Fruit fly (Drosophila melanogaster) whole organism, wandering third instar larva: ENCODE data around the gene HLH3B.

Experiments used
- Abd-B ChIP-seq: fragments of >200 bp; optimal IDR thresholded peaks from 2 replicates; lab custom pipeline; 2017; ENCODE audit warnings: missing biosample characterization, missing genetic modification characterization
- CG32264 ChIP-seq: fragments of 200-800 bp; sonication (Bioruptor generic); optimal IDR thresholded peaks from 2 replicates; lab custom pipeline; 2016; ENCODE audit warnings: missing biosample characterization, missing genetic modification characterization
- CG9705 ChIP-seq: fragments of 200-800 bp; sonication (Bioruptor generic); optimal IDR thresholded peaks from 2 replicates; lab custom pipeline; 2018; ENCODE audit warnings: missing biosample characterization, mild to moderate bottlenecking, missing genetic modification characterization
- CrebA ChIP-seq: fragments of 200-800 bp; sonication (Bioruptor generic); optimal IDR thresholded peaks from 2 replicates; lab custom pipeline; 2016; ENCODE audit warnings: missing biosample characterization, mild to moderate bottlenecking, missing genetic modification characterization, borderline replicate concordance
- Dfd ChIP-seq: fragments of >200 bp; optimal IDR thresholded peaks from 2 replicates; lab custom pipeline; 2017; ENCODE audit warnings: missing biosample characterization, missing genetic modification characterization
- Dif ChIP-seq: fragments of 200-275, 200-300 bp; sonication (Bioruptor generic); optimal IDR thresholded peaks from 2 replicates; lab custom pipeline; 2018; ENCODE audit warnings: missing biosample characterization, missing genetic modification characterization; ENCODE audit not compliant: partially characterized antibody
- GATAd ChIP-seq: sonication (Bioruptor generic); optimal IDR thresholded peaks from 2 replicates; lab custom pipeline; 2016; ENCODE audit warnings: missing biosample characterization, missing genetic modification characterization
- HLH106 ChIP-seq: fragments of 200-800 bp; optimal IDR thresholded peaks from 3 replicates; lab custom pipeline; 2019; ENCODE audit warnings: missing biosample characterization, mild to moderate bottlenecking, missing genetic modification characterization, moderate library complexity
- Hnf4 ChIP-seq: fragments of 200-800 bp; sonication (Bioruptor generic); optimal IDR thresholded peaks from 2 replicates; lab custom pipeline; 2016; ENCODE audit warnings: missing biosample characterization, mild to moderate bottlenecking, missing genetic modification characterization
- Hr78 ChIP-seq: fragments of >200 bp; optimal IDR thresholded peaks from 2 replicates; lab custom pipeline; 2017; ENCODE audit warnings: missing biosample characterization, missing genetic modification characterization
- Hr83 ChIP-seq: fragments of 200-300 bp; sonication (Bioruptor generic); optimal IDR thresholded peaks from 2 replicates; lab custom pipeline; 2016; ENCODE audit warnings: missing biosample characterization, mild to moderate bottlenecking, missing genetic modification characterization, moderate library complexity; ENCODE audit not compliant: poor library complexity, severe bottlenecking
- Jra ChIP-seq: sonication (Bioruptor generic); optimal IDR thresholded peaks from 2 replicates; lab custom pipeline; 2016; ENCODE audit warnings: missing biosample characterization, missing genetic modification characterization
- Mio ChIP-seq: sonication (Bioruptor generic); optimal IDR thresholded peaks from 2 replicates; lab custom pipeline; 2016; ENCODE audit warnings: missing biosample characterization, missing genetic modification characterization
- Myc ChIP-seq: fragments of >200 bp; optimal IDR thresholded peaks from 2 replicates; lab custom pipeline; 2017
- N ChIP-seq: fragments of >200 bp; optimal IDR thresholded peaks from 2 replicates; lab custom pipeline; 2018; ENCODE audit warnings: missing biosample characterization, missing external identifiers, missing genetic modification characterization
- OdsH ChIP-seq: fragments of 200-800 bp; sonication (Bioruptor generic); optimal IDR thresholded peaks from 2 replicates; lab custom pipeline; 2016; ENCODE audit warnings: missing biosample characterization, mild to moderate bottlenecking, missing genetic modification characterization
- Rel ChIP-seq, 2 experiments: fragments of 200-800 bp; sonication (Bioruptor generic) in 1 of 2; optimal IDR thresholded peaks; 2 replicates in 1 of 2; 3 replicates in 1 of 2; lab custom pipeline; 2016 to 2019; ENCODE audit warnings: mild to moderate bottlenecking in 2 of 2, missing biosample characterization in 2 of 2, missing genetic modification characterization in 2 of 2, moderate library complexity in 1 of 2
- Sp1 ChIP-seq: fragments of 200-800 bp; sonication (Bioruptor generic); optimal IDR thresholded peaks from 3 replicates; lab custom pipeline; 2019; ENCODE audit warnings: missing biosample characterization, mild to moderate bottlenecking, missing genetic modification characterization, moderate library complexity
- Vsx2 ChIP-seq: fragments of 200-300, 225-300 bp; sonication (Bioruptor generic); optimal IDR thresholded peaks from 2 replicates; lab custom pipeline; 2018; ENCODE audit warnings: missing biosample characterization, missing genetic modification characterization; ENCODE audit not compliant: partially characterized antibody
- br ChIP-seq: fragments of 200-800 bp; sonication (Bioruptor generic); optimal IDR thresholded peaks from 2 replicates; lab custom pipeline; 2016; ENCODE audit warnings: missing biosample characterization, missing genetic modification characterization
- brk ChIP-seq: fragments of 200-800 bp; sonication (Bioruptor generic); optimal IDR thresholded peaks from 2 replicates; lab custom pipeline; 2016; ENCODE audit warnings: missing biosample characterization, mild to moderate bottlenecking, missing genetic modification characterization
- dl ChIP-seq, 2 experiments: fragments of 175-275, 200-275 bp in 1 of 2; fragments of 200-275 bp in 1 of 2; sonication (Bioruptor generic); optimal IDR thresholded peaks; lab custom pipeline; 2018; ENCODE audit warnings: mild to moderate bottlenecking in 2 of 2, missing biosample characterization in 2 of 2, missing genetic modification characterization in 2 of 2, moderate library complexity in 2 of 2; ENCODE audit not compliant: partially characterized antibody in 2 of 2, insufficient read depth in 1 of 2
- dmrt93B ChIP-seq: fragments of 200-800 bp; sonication (Bioruptor generic); optimal IDR thresholded peaks from 2 replicates; lab custom pipeline; 2018; ENCODE audit warnings: missing biosample characterization, mild to moderate bottlenecking, missing genetic modification characterization
- dsf ChIP-seq: sonication (Bioruptor generic); optimal IDR thresholded peaks from 2 replicates; lab custom pipeline; 2016; ENCODE audit warnings: missing biosample characterization, missing genetic modification characterization, borderline replicate concordance
- ey ChIP-seq: fragments of 200-800 bp; sonication (Bioruptor generic); optimal IDR thresholded peaks from 2 replicates; lab custom pipeline; 2016; ENCODE audit warnings: missing biosample characterization, missing genetic modification characterization
- foxo ChIP-seq, 2 experiments: fragments of 200-800 bp; sonication (Bioruptor generic); optimal IDR thresholded peaks; 2 replicates in 1 of 2; 3 replicates in 1 of 2; lab custom pipeline; 2016 to 2017; ENCODE audit warnings: missing biosample characterization in 2 of 2, missing genetic modification characterization in 2 of 2
- fru ChIP-seq: fragments of 200-800 bp; sonication (Bioruptor generic); optimal IDR thresholded peaks from 3 replicates; lab custom pipeline; 2016; ENCODE audit warnings: missing biosample characterization, mild to moderate bottlenecking, missing genetic modification characterization
- h ChIP-seq: fragments of 200-800 bp; sonication (Bioruptor generic); optimal IDR thresholded peaks from 3 replicates; lab custom pipeline; 2016; ENCODE audit warnings: missing biosample characterization, mild to moderate bottlenecking, missing genetic modification characterization
- jim ChIP-seq: fragments of 175-275, 200-325 bp; sonication (Bioruptor generic); optimal IDR thresholded peaks from 2 replicates; lab custom pipeline; 2016; ENCODE audit warnings: missing biosample characterization, mild to moderate bottlenecking, missing genetic modification characterization
- lola ChIP-seq: fragments of >200 bp; optimal IDR thresholded peaks from 2 replicates; lab custom pipeline; 2017; ENCODE audit warnings: missing biosample characterization, missing genetic modification characterization
- pan ChIP-seq: fragments of >200 bp; optimal IDR thresholded peaks from 2 replicates; lab custom pipeline; 2017
- psq ChIP-seq: fragments of 200-800 bp; sonication (Bioruptor generic); optimal IDR thresholded peaks from 3 replicates; lab custom pipeline; 2017; ENCODE audit warnings: missing biosample characterization, mild to moderate bottlenecking, missing genetic modification characterization, moderate library complexity
- rgr ChIP-seq: fragments of 200-800 bp; sonication (Bioruptor generic); optimal IDR thresholded peaks from 3 replicates; lab custom pipeline; 2016; ENCODE audit warnings: missing biosample characterization, mild to moderate bottlenecking, missing genetic modification characterization
- sage ChIP-seq: fragments of 200-800 bp; sonication (Bioruptor generic); optimal IDR thresholded peaks from 2 replicates; lab custom pipeline; 2016; ENCODE audit warnings: missing biosample characterization, mild to moderate bottlenecking, missing genetic modification characterization
- sv ChIP-seq: fragments of 200-800 bp; sonication (Bioruptor generic); optimal IDR thresholded peaks from 3 replicates; lab custom pipeline; 2016; ENCODE audit warnings: missing biosample characterization, missing genetic modification characterization
- tai ChIP-seq: sonication (Bioruptor generic); optimal IDR thresholded peaks from 2 replicates; lab custom pipeline; 2016; ENCODE audit warnings: missing biosample characterization, missing genetic modification characterization
- usp ChIP-seq: fragments of >200 bp; optimal IDR thresholded peaks from 2 replicates; lab custom pipeline; 2017; ENCODE audit warnings: missing biosample characterization, missing genetic modification characterization
- woc ChIP-seq: sonication (Bioruptor generic); optimal IDR thresholded peaks from 2 replicates; lab custom pipeline; 2016; ENCODE audit warnings: missing biosample characterization, mild to moderate bottlenecking, missing genetic modification characterization

HLH3B gene

dm6 chrX:2647950-2648613 lies 33.4 kb downstream of the HLH3B start:
- TF ChIP-seq tai (GFP tag; lab: Kevin White, UChicago) = no peak
- no peak for TF ChIP-seq Abd-B
- TF ChIP-seq br (GFP tag; lab: Kevin White, UChicago) = peak; percentile 78
- peak; percentile 28 for TF ChIP-seq psq (GFP tag; lab: Kevin White, UChicago)
- peak; percentile 82 for TF ChIP-seq HLH106
- peak; percentile 62 for TF ChIP-seq dmrt93B (GFP tag; lab: Kevin White, UChicago)
- peak; percentile 68 for TF ChIP-seq rgr (GFP tag; lab: Kevin White, UChicago)
- no peak for TF ChIP-seq Jra (GFP tag; lab: Kevin White, UChicago)
- TF ChIP-seq CG32264 = peak; percentile 44
- TF ChIP-seq ey (GFP tag; lab: Kevin White, UChicago) = peak; percentile 67
- no peak for TF ChIP-seq Mio
- TF ChIP-seq CG9705 = peak; percentile 64
- TF ChIP-seq Hnf4 (GFP tag; lab: Kevin White, UChicago) = peak; percentile 44
- TF ChIP-seq Rel (GFP tag; optimal IDR thresholded peaks at IDR 0.05; lab: Kevin White, UChicago) = no peak
- TF ChIP-seq Rel (tag; optimal IDR thresholded peaks at IDR 0.05; lab: Kevin White, UChicago) = peak; percentile 83
- TF ChIP-seq foxo (GFP tag; optimal IDR thresholded peaks at IDR 0.05; lab: Kevin White, UChicago) = peak in 1 of 2 experiments; percentile 25
- TF ChIP-seq lola = no peak
- TF ChIP-seq Dfd = peak; percentile 9
- TF ChIP-seq dsf (GFP tag; lab: Kevin White, UChicago) = peak; percentile 7
- TF ChIP-seq Sp1 = peak; percentile 74
- peak; percentile 58 for TF ChIP-seq fru (GFP tag; lab: Kevin White, UChicago)
- peak; percentile 65 for TF ChIP-seq h (GFP tag; lab: Kevin White, UChicago)

DNA sequence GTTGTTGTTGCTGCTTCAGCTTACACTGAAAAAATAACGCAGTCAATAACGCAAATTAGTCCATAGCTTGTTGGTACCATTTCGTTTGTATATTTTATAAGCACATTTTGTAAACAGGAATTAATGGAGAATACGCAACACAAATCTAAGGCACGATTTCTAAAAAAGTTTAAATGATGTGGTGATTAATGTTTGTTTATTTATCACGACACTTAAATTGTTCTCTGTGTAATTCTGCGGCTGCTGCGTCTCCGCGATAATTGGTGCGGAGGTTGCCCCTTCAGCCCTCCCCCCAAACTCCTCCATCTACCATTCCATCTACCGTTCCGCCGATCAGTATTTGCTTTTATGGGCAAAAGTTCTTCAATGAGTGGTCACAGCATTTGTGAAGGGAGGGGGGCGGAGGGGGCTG lies 34.0 kb downstream of the HLH3B start:
- peak; percentile 91 for TF ChIP-seq fru (GFP tag; lab: Kevin White, UChicago)
- no peak for TF ChIP-seq dl (GFP tag; optimal IDR thresholded peaks at IDR 0.05; lab: Kevin White, UChicago; ENCODE audit: insufficient read depth in 1 of 2, partially characterized antibody in 2 of 2)
- peak; percentile 45 for TF ChIP-seq sv (GFP tag; lab: Kevin White, UChicago)
- TF ChIP-seq Mio = no peak
- peak; percentile 6 for TF ChIP-seq CrebA (GFP tag; lab: Kevin White, UChicago)
- TF ChIP-seq Sp1 = peak; percentile 83
- peak; percentile 76 for TF ChIP-seq CG9705
- TF ChIP-seq Dfd = no peak
- peak; percentile 2 for TF ChIP-seq Rel (GFP tag; optimal IDR thresholded peaks at IDR 0.05; lab: Kevin White, UChicago)
- no peak for TF ChIP-seq Rel (tag; optimal IDR thresholded peaks at IDR 0.05; lab: Kevin White, UChicago)
- TF ChIP-seq Hr78 (GFP tag; lab: Kevin White, UChicago) = no peak
- TF ChIP-seq Hr83 (GFP tag; lab: Kevin White, UChicago) = no peak
- TF ChIP-seq rgr (GFP tag; lab: Kevin White, UChicago) = peak; percentile 84
- TF ChIP-seq lola = no peak
- no peak for TF ChIP-seq dsf (GFP tag; lab: Kevin White, UChicago)
- peak; percentile 83 for TF ChIP-seq Hnf4 (GFP tag; lab: Kevin White, UChicago)
- no peak for TF ChIP-seq Abd-B
- TF ChIP-seq Vsx2 (GFP tag; lab: Kevin White, UChicago) = no peak
- TF ChIP-seq N (GFP tag; lab: Kevin White, UChicago) = no peak
- TF ChIP-seq jim (GFP tag; lab: Kevin White, UChicago) = no peak
- TF ChIP-seq Jra (GFP tag; lab: Kevin White, UChicago) = peak; percentile 53
- no peak for TF ChIP-seq Dif
- TF ChIP-seq GATAd = no peak
- TF ChIP-seq br (GFP tag; lab: Kevin White, UChicago) = peak; percentile 83
- TF ChIP-seq dmrt93B (GFP tag; lab: Kevin White, UChicago) = peak; percentile 75
- TF ChIP-seq woc (GFP tag; lab: Kevin White, UChicago) = peak; percentile 88
- TF ChIP-seq foxo (GFP tag; optimal IDR thresholded peaks at IDR 0.05; lab: Kevin White, UChicago) = peak; percentile 41 to 90
- peak; percentile 74 for TF ChIP-seq sage (GFP tag; lab: Kevin White, UChicago)
- TF ChIP-seq CG32264 = peak; percentile 78
- peak; percentile 83 for TF ChIP-seq OdsH
- peak; percentile 76 for TF ChIP-seq psq (GFP tag; lab: Kevin White, UChicago)
- TF ChIP-seq tai (GFP tag; lab: Kevin White, UChicago) = peak; percentile 58
- no peak for TF ChIP-seq Myc (lab: Kevin White, UChicago)
- peak; percentile 87 for TF ChIP-seq ey (GFP tag; lab: Kevin White, UChicago)
- TF ChIP-seq brk (GFP tag; lab: Kevin White, UChicago) = peak; percentile 61
- no peak for TF ChIP-seq usp (GFP tag; lab: Kevin White, UChicago)
- peak; percentile 87 for TF ChIP-seq HLH106
- no peak for TF ChIP-seq pan (lab: Kevin White, UChicago)
- peak; percentile 87 for TF ChIP-seq h (GFP tag; lab: Kevin White, UChicago)
